Fruit fly (Drosophila melanogaster): ENCODE results near the gene CG13829.

Gene CG13829

dm6 chr3R:23161288-23161870, at the start of gene CG13829:
Gene CG13829 (minus strand): TSS chr3R:23161338.
- no peak for TF ChIP-seq Met (GFP tag; optimal IDR thresholded peaks at IDR 0.05)
- TF ChIP-seq CG31627 (GFP tag; optimal IDR thresholded peaks at IDR 0.05), result no peak
- no peak for TF ChIP-seq CG11902 (GFP tag; optimal IDR thresholded peaks at IDR 0.05)
- no peak for TF ChIP-seq Eip93F (GFP tag; optimal IDR thresholded peaks at IDR 0.05)
- TF ChIP-seq OdsH (GFP tag; optimal IDR thresholded peaks at IDR 0.05), result no peak
- no peak for TF ChIP-seq Sox14 (GFP tag; optimal IDR thresholded peaks at IDR 0.05)
- no peak for TF ChIP-seq Eip75B (GFP tag; optimal IDR thresholded peaks at IDR 0.05)
- no peak for TF ChIP-seq CG3032 (tag; optimal IDR thresholded peaks at IDR 0.05)
- TF ChIP-seq lz (GFP tag; optimal IDR thresholded peaks at IDR 0.05), result no peak
- TF ChIP-seq ss (GFP tag; optimal IDR thresholded peaks at IDR 0.05), result no peak
- no peak for TF ChIP-seq Hr38 (GFP tag; optimal IDR thresholded peaks at IDR 0.05)
- TF ChIP-seq Sox102F (GFP tag; optimal IDR thresholded peaks at IDR 0.05), result no peak
- TF ChIP-seq CG7368 (GFP tag; optimal IDR thresholded peaks at IDR 0.05), result no peak
- TF ChIP-seq CG10631 (GFP tag; optimal IDR thresholded peaks at IDR 0.05), result no peak
- TF ChIP-seq vri (GFP tag; optimal IDR thresholded peaks at IDR 0.05), result no peak

- no peak for TF ChIP-seq CG8632 (GFP tag; optimal IDR thresholded peaks at IDR 0.05)
- no peak for TF ChIP-seq CG11902 (GFP tag; optimal IDR thresholded peaks at IDR 0.05)
- no peak for TF ChIP-seq CG3919 (GFP tag; optimal IDR thresholded peaks at IDR 0.05)
- peak; percentile 88 for TF ChIP-seq vri (GFP tag; optimal IDR thresholded peaks at IDR 0.05)
- no peak for TF ChIP-seq Sox15 (GFP tag; optimal IDR thresholded peaks at IDR 0.05)
- no peak for TF ChIP-seq CG4318 (GFP tag; optimal IDR thresholded peaks at IDR 0.05)
- no peak for TF ChIP-seq esn (GFP tag; optimal IDR thresholded peaks at IDR 0.05)
- 0 out of 3 replicates have a peak, but pooled peaks have one; percentile 16 for TF ChIP-seq CG8119 (GFP tag; IDR thresholded peaks at IDR 0.05)
- no peak for TF ChIP-seq CG7368 (GFP tag; optimal IDR thresholded peaks at IDR 0.05)
- peak; percentile 7 for TF ChIP-seq CG6854 (GFP tag; optimal IDR thresholded peaks at IDR 0.05)
- no peak for TF ChIP-seq salr (GFP tag; optimal IDR thresholded peaks at IDR 0.05)
- peak; percentile 63 for TF ChIP-seq CG16779 (tag; optimal IDR thresholded peaks at IDR 0.05)
- TF ChIP-seq Eip93F (GFP tag; optimal IDR thresholded peaks at IDR 0.05), result peak; percentile 13
- peak; percentile 4 for TF ChIP-seq Sox102F (GFP tag; optimal IDR thresholded peaks at IDR 0.05)
- TF ChIP-seq CG31627 (GFP tag; optimal IDR thresholded peaks at IDR 0.05), result peak; percentile 16
- no peak for TF ChIP-seq Eip75B (GFP tag; optimal IDR thresholded peaks at IDR 0.05)
- TF ChIP-seq acj6 (GFP tag; optimal IDR thresholded peaks at IDR 0.05), result no peak
- TF ChIP-seq spab (GFP tag; optimal IDR thresholded peaks at IDR 0.05), result no peak
- TF ChIP-seq OdsH (GFP tag; optimal IDR thresholded peaks at IDR 0.05), result no peak
- peak; percentile 4 for TF ChIP-seq CG6276 (GFP tag; optimal IDR thresholded peaks at IDR 0.05)
- peak; percentile 52 for TF ChIP-seq Eip78C (GFP tag)
- peak; percentile 21 for TF ChIP-seq Sox14 (GFP tag; optimal IDR thresholded peaks at IDR 0.05)
- TF ChIP-seq Met (GFP tag; optimal IDR thresholded peaks at IDR 0.05), result peak; percentile 4
- no peak for TF ChIP-seq topi (GFP tag; optimal IDR thresholded peaks at IDR 0.05)
- TF ChIP-seq CG6792 (GFP tag; optimal IDR thresholded peaks at IDR 0.05), result no peak
- TF ChIP-seq fd85E (GFP tag; optimal IDR thresholded peaks at IDR 0.05), result no peak
- TF ChIP-seq dsx (GFP tag; optimal IDR thresholded peaks at IDR 0.05; ENCODE audit: poor library complexity, severe bottlenecking), result no peak
- TF ChIP-seq CG10631 (GFP tag; optimal IDR thresholded peaks at IDR 0.05), result no peak
- peak; percentile 11 for TF ChIP-seq CG32006 (GFP tag; optimal IDR thresholded peaks at IDR 0.05)
- TF ChIP-seq CG3032 (tag; optimal IDR thresholded peaks at IDR 0.05), result no peak
- TF ChIP-seq Ets96B (tag; optimal IDR thresholded peaks at IDR 0.05), result no peak
- peak; percentile 96 for TF ChIP-seq svp (GFP tag)
- TF ChIP-seq CG10669 (GFP tag; optimal IDR thresholded peaks at IDR 0.05), result no peak
- TF ChIP-seq CG34406 (GFP tag; optimal IDR thresholded peaks at IDR 0.05), result no peak
- no peak for TF ChIP-seq Ets21C (GFP tag; optimal IDR thresholded peaks at IDR 0.05)
- TF ChIP-seq lz (GFP tag; optimal IDR thresholded peaks at IDR 0.05), result peak; percentile 5
- no peak for TF ChIP-seq CG15336 (GFP tag; IDR thresholded peaks at IDR 0.05)
- TF ChIP-seq fkh (GFP tag; optimal IDR thresholded peaks at IDR 0.05), result no peak
- no peak for TF ChIP-seq pdm3 (GFP tag; optimal IDR thresholded peaks at IDR 0.05)
- no peak for TF ChIP-seq CG9139 (GFP tag; optimal IDR thresholded peaks at IDR 0.05)
- peak; percentile 49; the same call in 1 of the 3 replicates for TF ChIP-seq eg (GFP tag; IDR thresholded peaks at IDR 0.05)
- TF ChIP-seq CG11762 (GFP tag; optimal IDR thresholded peaks at IDR 0.05; ENCODE audit: insufficient read depth), result no peak
- no peak for TF ChIP-seq fd59A (GFP tag; optimal IDR thresholded peaks at IDR 0.05)
These were observed 49.4 kb upstream of the CG13829 start for dm6 chr3R:23210243-23211215.

All from whole organism, prepupa.